Worm (Caenorhabditis elegans) whole organism, L2 larva: Measurements from ENCODE around the gene dpy-10.

Source experiments
- C34F6.9 ChIP-seq: fragments of 150-350 bp; optimal IDR thresholded peaks from 2 replicates; lab custom pipeline; 2014; ENCODE audit warnings: missing biosample characterization, missing genetic modification characterization
- F13H6.1 ChIP-seq: sonication (generic microtip); optimal IDR thresholded peaks from 2 replicates; lab custom pipeline; 2016; ENCODE audit warnings: missing genetic modification characterization, missing compliant biosample characterization
- Y55F3AM.14 ChIP-seq: fragments of 200-800 bp; sonication (Bioruptor generic); optimal IDR thresholded peaks from 2 replicates; lab custom pipeline; 2018; ENCODE audit warnings: mild to moderate bottlenecking, missing genetic modification characterization, missing compliant biosample characterization
- ZK546.5 ChIP-seq: sonication (generic microtip); optimal IDR thresholded peaks from 2 replicates; lab custom pipeline; 2017; ENCODE audit warnings: missing biosample characterization, missing genetic modification characterization
- alr-1 ChIP-seq: fragments of 150-350 bp; optimal IDR thresholded peaks from 2 replicates; lab custom pipeline; 2014; ENCODE audit warnings: missing biosample characterization, missing genetic modification characterization
- ama-1 ChIP-seq: fragments of 150-350 bp; optimal IDR thresholded peaks from 2 replicates; lab custom pipeline; 2018; ENCODE audit warnings: inconsistent platforms
- blmp-1 ChIP-seq: sonication (generic microtip); optimal IDR thresholded peaks from 2 replicates; lab custom pipeline; 2017; ENCODE audit warnings: missing genetic modification characterization, mild to moderate bottlenecking, missing compliant biosample characterization, antibody characterized with exemption, moderate library complexity; ENCODE audit not compliant: insufficient read depth
- ceh-16 ChIP-seq: fragments of 150-350 bp; optimal IDR thresholded peaks from 2 replicates; lab custom pipeline; 2014; ENCODE audit warnings: missing biosample characterization, missing genetic modification characterization
- ceh-82 ChIP-seq: fragments of 150-350 bp; optimal IDR thresholded peaks from 2 replicates; lab custom pipeline; 2014; ENCODE audit warnings: missing biosample characterization, missing genetic modification characterization
- crh-2 ChIP-seq: sonication (generic microtip); optimal IDR thresholded peaks from 2 replicates; lab custom pipeline; 2017; ENCODE audit warnings: missing biosample characterization, missing genetic modification characterization
- dmd-4 ChIP-seq: sonication (generic microtip); optimal IDR thresholded peaks from 2 replicates; lab custom pipeline; 2017; ENCODE audit warnings: missing biosample characterization, missing genetic modification characterization
- elt-1 ChIP-seq: fragments of 150-350 bp; optimal IDR thresholded peaks from 2 replicates; lab custom pipeline; 2014; ENCODE audit warnings: missing biosample characterization, missing genetic modification characterization
- fos-1 ChIP-seq: fragments of 150-350 bp; optimal IDR thresholded peaks from 2 replicates; lab custom pipeline; 2014; ENCODE audit warnings: missing biosample characterization, missing genetic modification characterization
- gmeb-1 ChIP-seq: fragments of 150-350 bp; optimal IDR thresholded peaks from 2 replicates; lab custom pipeline; 2014; ENCODE audit warnings: missing biosample characterization, missing genetic modification characterization
- lin-11 ChIP-seq: fragments of 150-350 bp; sonication (generic microtip); optimal IDR thresholded peaks from 2 replicates; lab custom pipeline; 2014; ENCODE audit warnings: missing biosample characterization, missing genetic modification characterization, inconsistent platforms, mixed read lengths
- lin-13 ChIP-seq: fragments of 150-350 bp; optimal IDR thresholded peaks from 2 replicates; lab custom pipeline; 2014; ENCODE audit warnings: missing biosample characterization, missing genetic modification reagents, missing genetic modification characterization
- lsy-2 ChIP-seq, 2 experiments: fragments of 150-350 bp in 1 of 2; sonication (generic microtip) in 1 of 2; optimal IDR thresholded peaks; 2 replicates each; lab custom pipeline; 2014 to 2017; ENCODE audit warnings: missing biosample characterization in 2 of 2, missing genetic modification characterization in 2 of 2
- mab-5 ChIP-seq: fragments of 150-350 bp; optimal IDR thresholded peaks from 2 replicates; lab custom pipeline; 2014; ENCODE audit warnings: missing biosample characterization, missing genetic modification characterization
- nhr-10 ChIP-seq: sonication (generic microtip); optimal IDR thresholded peaks from 2 replicates; lab custom pipeline; 2017; ENCODE audit warnings: missing biosample characterization, missing genetic modification characterization
- nhr-12 ChIP-seq: fragments of 150-350 bp; optimal IDR thresholded peaks from 2 replicates; lab custom pipeline; 2014; ENCODE audit warnings: missing biosample characterization, missing genetic modification characterization
- nhr-129 ChIP-seq: fragments of 150-350 bp; optimal IDR thresholded peaks from 2 replicates; lab custom pipeline; 2014; ENCODE audit warnings: missing biosample characterization, missing genetic modification characterization
- nhr-21 ChIP-seq: fragments of 150-350 bp; optimal IDR thresholded peaks from 2 replicates; lab custom pipeline; 2014; ENCODE audit warnings: missing biosample characterization, missing genetic modification characterization
- nhr-23 ChIP-seq: fragments of 150-350 bp; optimal IDR thresholded peaks from 2 replicates; lab custom pipeline; 2014; ENCODE audit warnings: missing biosample characterization, missing genetic modification reagents, missing genetic modification characterization
- nhr-237 ChIP-seq: fragments of 150-350 bp; optimal IDR thresholded peaks from 2 replicates; lab custom pipeline; 2014; ENCODE audit warnings: missing biosample characterization, missing genetic modification characterization
- nhr-25 ChIP-seq: fragments of 150-350 bp; sonication (generic microtip); optimal IDR thresholded peaks from 3 replicates; lab custom pipeline; 2014; ENCODE audit warnings: missing biosample characterization, missing genetic modification characterization
- nhr-6 ChIP-seq: fragments of 150-350 bp; optimal IDR thresholded peaks from 2 replicates; lab custom pipeline; 2014; ENCODE audit warnings: missing biosample characterization, missing genetic modification characterization
- sem-4 ChIP-seq: fragments of 150-350 bp; optimal IDR thresholded peaks from 2 replicates; lab custom pipeline; 2014; ENCODE audit warnings: missing biosample characterization, missing genetic modification reagents, missing genetic modification characterization
- sma-3 ChIP-seq: sonication (generic microtip); optimal IDR thresholded peaks from 2 replicates; lab custom pipeline; 2016; ENCODE audit warnings: missing genetic modification reagents, missing genetic modification characterization, missing compliant biosample characterization
- sma-9 ChIP-seq, 2 experiments: fragments of 150-350 bp in 1 of 2; sonication (generic microtip) in 1 of 2; optimal IDR thresholded peaks; 2 replicates each; lab custom pipeline; 2014 to 2016; ENCODE audit warnings: missing genetic modification characterization in 2 of 2, mild to moderate bottlenecking in 1 of 2, missing biosample characterization in 1 of 2, missing compliant biosample characterization in 1 of 2, missing genetic modification reagents in 1 of 2, moderate library complexity in 1 of 2
- snpc-4 ChIP-seq: fragments of 150-350 bp; optimal IDR thresholded peaks from 2 replicates; lab custom pipeline; 2014; ENCODE audit warnings: missing biosample characterization, missing genetic modification characterization
- unc-39 ChIP-seq: fragments of 150-350 bp; optimal IDR thresholded peaks from 2 replicates; lab custom pipeline; 2014; ENCODE audit warnings: missing biosample characterization, missing genetic modification characterization
- unc-55 ChIP-seq: fragments of 150-350 bp; sonication (generic microtip); optimal IDR thresholded peaks from 3 replicates; lab custom pipeline; 2014; ENCODE audit warnings: missing biosample characterization, missing genetic modification reagents, missing genetic modification characterization
- zag-1 ChIP-seq: fragments of 150-350 bp; optimal IDR thresholded peaks from 2 replicates; lab custom pipeline; 2014; ENCODE audit warnings: missing biosample characterization, missing genetic modification characterization
- ztf-4 ChIP-seq: fragments of 150-350 bp; optimal IDR thresholded peaks from 2 replicates; lab custom pipeline; 2014; ENCODE audit warnings: missing biosample characterization, missing genetic modification characterization

The dpy-10 gene

DNA sequence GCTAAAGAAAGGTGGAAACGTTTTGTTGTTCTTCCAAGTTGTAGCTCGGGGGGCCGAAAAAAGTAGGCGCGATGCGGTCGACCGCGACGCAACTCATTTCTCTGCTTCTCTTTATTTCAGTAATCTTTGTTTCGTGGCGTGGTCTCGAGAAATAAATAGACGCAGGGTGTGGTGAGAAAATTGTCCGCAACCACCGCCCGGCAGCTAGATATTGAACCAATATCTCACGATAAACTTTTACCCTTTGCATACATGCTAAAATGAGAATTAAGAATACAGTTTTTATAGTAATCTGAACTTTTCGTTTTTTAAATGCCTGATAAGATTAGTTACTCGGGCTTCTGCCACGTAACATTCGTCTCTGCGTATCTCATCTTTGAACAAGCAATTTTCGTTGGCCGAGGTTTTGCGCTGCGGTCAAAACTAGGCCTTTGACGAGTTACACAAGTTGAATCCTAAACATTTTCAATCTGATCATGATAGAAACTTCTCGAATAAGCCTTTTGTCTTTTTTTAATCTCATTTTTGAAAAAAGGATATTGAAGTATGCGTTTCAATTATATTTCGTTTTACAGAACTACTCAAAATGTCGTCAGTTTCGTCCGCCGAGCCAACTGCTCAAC lies 28.3 kb downstream of the dpy-10 start, which contains the start of gene gyf-1:
Gene gyf-1 (plus strand): TSS at position 573 of the 623 bp plus-strand sequence.
- no peak for TF ChIP-seq gmeb-1 (tag; lab: Kevin White, UChicago)
- TF ChIP-seq fos-1 (tag; lab: Kevin White, UChicago) = peak; percentile 44
- no peak for TF ChIP-seq ceh-16
- no peak for TF ChIP-seq unc-39 (tag; lab: Kevin White, UChicago)
- TF ChIP-seq snpc-4 (tag; lab: Kevin White, UChicago) = peak; percentile 21
- TF ChIP-seq nhr-6 (tag; lab: Kevin White, UChicago) = no peak
- no peak for TF ChIP-seq Y55F3AM.14 (GFP tag; lab: Kevin White, UChicago)
- no peak for TF ChIP-seq sem-4
- peak; percentile 43 for TF ChIP-seq unc-55 (GFP tag; lab: Kevin White, UChicago)
- TF ChIP-seq nhr-23 (tag; lab: Kevin White, UChicago) = no peak
- no peak for TF ChIP-seq ama-1 (lab: Kevin White, UChicago)
- TF ChIP-seq nhr-12 (tag; lab: Kevin White, UChicago) = no peak
- TF ChIP-seq ztf-4 (tag; lab: Kevin White, UChicago) = no peak
- peak; percentile 47 for TF ChIP-seq C34F6.9
- no peak for TF ChIP-seq ceh-82 (tag; lab: Kevin White, UChicago)
- peak; percentile 34 for TF ChIP-seq F13H6.1
- peak; percentile 61 for TF ChIP-seq crh-2 (tag; lab: Kevin White, UChicago)
- no peak for TF ChIP-seq nhr-21
- no peak for TF ChIP-seq blmp-1
- no peak for TF ChIP-seq sma-3 (GFP tag; lab: Kevin White, UChicago)
- no peak for TF ChIP-seq sma-9 (GFP tag; optimal IDR thresholded peaks at IDR 0.05; lab: Kevin White, UChicago)
- TF ChIP-seq sma-9 (tag; optimal IDR thresholded peaks at IDR 0.05; lab: Kevin White, UChicago) = no peak
- TF ChIP-seq lin-13 (GFP tag; lab: Kevin White, UChicago) = no peak
- peak; percentile 31 for TF ChIP-seq nhr-129 (tag; lab: Kevin White, UChicago)
- no peak for TF ChIP-seq nhr-237 (tag; lab: Kevin White, UChicago)
- TF ChIP-seq lsy-2 (tag; optimal IDR thresholded peaks at IDR 0.05; lab: Kevin White, UChicago) = peak in 1 of 2 experiments; percentile 51
- TF ChIP-seq lin-11 (tag; lab: Kevin White, UChicago) = peak; percentile 14
- no peak for TF ChIP-seq alr-1 (tag; lab: Kevin White, UChicago)

DNA sequence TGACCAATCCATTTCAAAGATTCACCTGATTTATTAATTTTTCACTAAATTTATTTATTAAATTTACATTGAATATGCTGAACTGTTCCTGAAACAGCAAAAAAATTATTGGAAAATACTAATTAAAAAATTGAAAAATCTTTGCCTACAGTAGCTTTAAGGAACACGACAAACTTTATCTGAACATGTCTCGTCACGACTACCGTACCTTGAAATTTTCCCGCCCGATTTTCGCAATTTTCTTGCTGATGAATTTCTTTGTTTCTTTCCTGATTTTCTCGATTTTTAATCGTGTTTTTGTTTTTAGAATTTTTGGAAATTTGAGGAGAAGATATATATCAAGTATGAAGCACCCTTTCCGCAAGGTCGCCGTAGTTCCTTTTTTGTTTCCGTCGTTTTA lies 29.1 kb downstream of the dpy-10 start:
- no peak for TF ChIP-seq mab-5 (tag; lab: Kevin White, UChicago)
- no peak for TF ChIP-seq dmd-4 (tag; lab: Kevin White, UChicago)
- TF ChIP-seq ama-1 (lab: Kevin White, UChicago) = no peak
- TF ChIP-seq nhr-25 (tag; lab: Kevin White, UChicago) = no peak

DNA sequence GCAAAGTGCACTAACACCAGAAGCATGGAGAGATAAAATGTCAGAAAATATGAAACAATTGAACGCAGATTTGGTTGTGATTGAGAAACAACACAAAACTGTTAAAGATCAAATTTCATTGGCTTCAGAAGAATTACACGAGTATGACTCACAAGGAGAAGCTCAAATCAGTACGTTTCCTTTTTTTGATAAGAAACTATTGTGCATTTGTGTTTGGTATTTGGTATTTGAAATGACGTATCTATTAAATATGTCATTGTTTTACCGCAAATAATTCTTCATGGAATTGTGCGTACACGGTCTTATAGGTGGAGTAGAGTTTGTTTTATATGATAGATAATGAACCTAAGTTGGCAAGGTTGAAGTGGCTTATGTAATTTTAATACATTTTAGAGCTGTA lies 30.5 kb downstream of the dpy-10 start:
- TF ChIP-seq fos-1 (tag; lab: Kevin White, UChicago) (peak; percentile 94), sma-9 (GFP tag; optimal IDR thresholded peaks at IDR 0.05; lab: Kevin White, UChicago) (peak; percentile 6), sma-9 (tag; optimal IDR thresholded peaks at IDR 0.05; lab: Kevin White, UChicago) (no peak), nhr-23 (tag; lab: Kevin White, UChicago) (no peak), zag-1 (tag; lab: Kevin White, UChicago) (no peak), crh-2 (tag; lab: Kevin White, UChicago) (peak; percentile 13)

DNA sequence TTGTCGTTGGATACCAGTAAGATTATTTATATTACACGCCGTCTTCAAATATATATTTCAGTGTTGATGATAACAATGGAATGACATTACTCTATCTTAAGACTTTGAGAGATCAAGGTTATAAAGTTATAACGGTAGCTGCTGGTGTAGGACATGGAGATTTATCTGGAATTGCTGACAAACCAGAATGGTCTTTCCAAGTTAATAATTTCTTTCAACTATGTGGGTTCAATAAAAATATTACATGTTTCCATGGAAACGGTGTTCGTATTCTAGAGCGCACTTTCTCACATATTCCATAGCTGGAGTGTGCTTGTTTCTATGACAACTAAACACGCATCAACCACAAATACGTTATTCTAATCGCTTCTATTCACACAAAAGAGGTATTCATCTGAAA lies 32.3 kb downstream of the dpy-10 start, which contains the start of gene ift-74:
Gene ift-74 (plus strand): TSS at position 301 of the 400 bp plus-strand sequence.
- TF ChIP-seq snpc-4 (tag; lab: Kevin White, UChicago) (no peak), elt-1 (tag; lab: Kevin White, UChicago) (no peak), nhr-10 (tag; lab: Kevin White, UChicago) (no peak), mab-5 (tag; lab: Kevin White, UChicago) (no peak), nhr-12 (tag; lab: Kevin White, UChicago) (no peak), sem-4 (no peak), ZK546.5 (tag; lab: Kevin White, UChicago) (no peak)
